Worm (Caenorhabditis elegans): ENCODE results near the gene fmil-1.

ce11 chrIV:3644863-3645378 lies 23.6 kb downstream of the fmil-1 start:
- TF ChIP-seq ama-1 (optimal IDR thresholded peaks at IDR 0.05) (no peak), ceh-13 (GFP tag; optimal IDR thresholded peaks at IDR 0.05) (no peak), scrt-1 (GFP tag; IDR thresholded peaks at IDR 0.05) (no peak), tbx-11 (GFP tag; IDR thresholded peaks at IDR 0.05) (no peak), flt-1 (GFP tag; IDR thresholded peaks at IDR 0.05) (no peak), hmbx-1 (tag; optimal IDR thresholded peaks at IDR 0.05) (no peak), ceh-36 (tag; optimal IDR thresholded peaks at IDR 0.05) (no peak), sea-1 (GFP tag; conservative IDR thresholded peaks at IDR 0.05) (no peak), B0310.2 (tag; optimal IDR thresholded peaks at IDR 0.05) (no peak), tbx-37 (GFP tag; conservative IDR thresholded peaks at IDR 0.05) (no peak), aly-1 (tag; optimal IDR thresholded peaks at IDR 0.05) (no peak)

Measured in whole organism, early embryonic.